Fruit fly (Drosophila melanogaster) whole organism, embryonic: ENCODE data around the gene ThrRS.

Source experiments
- CG10654 ChIP-seq: fragments of 200-800 bp; sonication (Bioruptor generic); optimal IDR thresholded peaks from 2 replicates; lab custom pipeline; 2016; ENCODE audit warnings: missing biosample characterization, missing genetic modification characterization
- CG11093 ChIP-seq: fragments of 200-800 bp; sonication (Bioruptor generic); IDR thresholded peaks from 3 replicates; pipeline ENCODE4 v1.3.6; 2022; ENCODE audit warnings: missing biosample characterization, missing genetic modification characterization
- CG12236 ChIP-seq: fragments of 200-800 bp; sonication (Bioruptor generic); optimal IDR thresholded peaks from 2 replicates; lab custom pipeline; 2016; ENCODE audit warnings: missing biosample characterization, missing genetic modification characterization
- CG17385 ChIP-seq: fragments of 200-800 bp; sonication (Bioruptor generic); optimal IDR thresholded peaks from 3 replicates; lab custom pipeline; 2018; ENCODE audit warnings: missing biosample characterization, mild to moderate bottlenecking, missing genetic modification characterization
- CG18262 ChIP-seq: fragments of 200-800 bp; optimal IDR thresholded peaks from 3 replicates; lab custom pipeline; 2019; ENCODE audit warnings: missing biosample characterization, mild to moderate bottlenecking, missing genetic modification characterization, moderate library complexity
- CG2199 ChIP-seq: fragments of 200-800 bp; sonication (Bioruptor generic); IDR thresholded peaks from 3 replicates; pipeline ENCODE4 v1.3.6; 2022; ENCODE audit warnings: missing biosample characterization, missing genetic modification characterization
- CG2712 ChIP-seq: fragments of 200-800 bp; optimal IDR thresholded peaks from 3 replicates; lab custom pipeline; 2019; ENCODE audit warnings: missing biosample characterization, mild to moderate bottlenecking, missing genetic modification characterization, moderate library complexity
- CG2875 ChIP-seq: fragments of 200-800 bp; sonication (Bioruptor generic); optimal IDR thresholded peaks from 2 replicates; lab custom pipeline; 2017; ENCODE audit warnings: missing biosample characterization, mild to moderate bottlenecking, missing genetic modification characterization, missing genetic modification reagents
- CG3163 ChIP-seq: fragments of 200-800 bp; sonication (Bioruptor generic); optimal IDR thresholded peaks from 3 replicates; lab custom pipeline; 2016; ENCODE audit warnings: missing biosample characterization, missing genetic modification characterization
- CG8089 ChIP-seq: fragments of 200-800 bp; sonication (Bioruptor generic); optimal IDR thresholded peaks from 3 replicates; lab custom pipeline; 2016; ENCODE audit warnings: missing biosample characterization, missing genetic modification characterization
- CG9437 ChIP-seq: fragments of 200-800 bp; sonication (Bioruptor generic); optimal IDR thresholded peaks from 2 replicates; lab custom pipeline; 2018; ENCODE audit warnings: missing biosample characterization, mild to moderate bottlenecking, missing genetic modification characterization
- CTCF ChIP-seq: fragments of 200-800 bp; sonication (Bioruptor generic); optimal IDR thresholded peaks from 2 replicates; lab custom pipeline; 2017; ENCODE audit warnings: missing biosample characterization, mild to moderate bottlenecking, missing genetic modification characterization, moderate library complexity
- CoRest ChIP-seq: fragments of 200-800 bp; sonication (Bioruptor generic); optimal IDR thresholded peaks from 3 replicates; lab custom pipeline; 2018; ENCODE audit warnings: missing biosample characterization, mild to moderate bottlenecking, missing genetic modification characterization, moderate library complexity
- Drgx ChIP-seq: fragments of 200-800 bp; sonication (Bioruptor generic); IDR thresholded peaks from 2 replicates; pipeline ENCODE4 v1.3.6; 2022; ENCODE audit warnings: missing biosample characterization, missing genetic modification characterization
- E2f1 ChIP-seq: fragments of 200-800 bp; sonication (Bioruptor generic); IDR thresholded peaks from 2 replicates; pipeline ENCODE4 v1.3.6; 2022; ENCODE audit warnings: missing biosample characterization, missing genetic modification characterization
- Ets65A ChIP-seq: fragments of 200-800 bp; sonication (Bioruptor generic); peaks from one replicate; lab custom pipeline; 2016; ENCODE audit warnings: missing biosample characterization, missing genetic modification characterization
- GATAe ChIP-seq: fragments of 200-800 bp; sonication (Bioruptor generic); conservative IDR thresholded peaks from 2 replicates; pipeline ENCODE4 v1.3.6; 2022; ENCODE audit warnings: missing biosample characterization, missing genetic modification characterization
- Hr39 ChIP-seq: fragments of >200 bp; optimal IDR thresholded peaks from 2 replicates; lab custom pipeline; 2017
- Kr ChIP-seq: fragments of 200-800 bp; sonication (Bioruptor generic); optimal IDR thresholded peaks from 2 replicates; lab custom pipeline; 2017; ENCODE audit warnings: missing biosample characterization, mild to moderate bottlenecking, missing genetic modification characterization
- Med ChIP-seq: fragments of 200-800 bp; sonication (Bioruptor generic); peaks from one replicate; lab custom pipeline; 2016; ENCODE audit warnings: missing biosample characterization, missing genetic modification characterization, mild to moderate bottlenecking, inconsistent platforms, moderate library complexity
- Mrtf ChIP-seq: fragments of 200-800 bp; sonication (Bioruptor generic); IDR thresholded peaks from 3 replicates; pipeline ENCODE4 v1.3.6; 2022; ENCODE audit warnings: missing biosample characterization, missing genetic modification characterization
- Ptx1 ChIP-seq: fragments of 200-800 bp; sonication (Bioruptor generic); IDR thresholded peaks from 2 replicates; pipeline ENCODE4 v1.3.6; 2022; ENCODE audit warnings: missing biosample characterization, missing genetic modification characterization
- Sry-δ ChIP-seq: fragments of 200-800 bp; sonication (Bioruptor generic); optimal IDR thresholded peaks from 2 replicates; lab custom pipeline; 2016; ENCODE audit warnings: missing biosample characterization, missing genetic modification characterization
- Vsx1 ChIP-seq: fragments of 200-800 bp; sonication (Bioruptor generic); optimal IDR thresholded peaks from 2 replicates; lab custom pipeline; 2017; ENCODE audit warnings: missing biosample characterization, mild to moderate bottlenecking, missing genetic modification characterization, missing genetic modification reagents
- chinmo ChIP-seq: fragments of 200-800 bp; sonication (Bioruptor generic); IDR thresholded peaks from 4 replicates; pipeline ENCODE4 v1.3.6; 2022; ENCODE audit warnings: missing biosample characterization, missing genetic modification characterization; ENCODE audit not compliant: partially characterized antibody
- crol ChIP-seq: fragments of 200-800 bp; sonication (Bioruptor generic); IDR thresholded peaks from 2 replicates; pipeline ENCODE4 v1.3.6; 2022; ENCODE audit warnings: missing biosample characterization, missing genetic modification characterization
- danr ChIP-seq: fragments of 200-800 bp; sonication (Bioruptor generic); IDR thresholded peaks from 2 replicates; pipeline ENCODE4 v1.3.6; 2022; ENCODE audit warnings: missing biosample characterization, missing genetic modification characterization
- gcm2 ChIP-seq: fragments of 200-800 bp; sonication (Bioruptor generic); optimal IDR thresholded peaks from 2 replicates; lab custom pipeline; 2016; ENCODE audit warnings: missing biosample characterization, missing genetic modification characterization
- gro ChIP-seq: fragments of 200-800 bp; sonication (Bioruptor generic); optimal IDR thresholded peaks from 2 replicates; lab custom pipeline; 2016; ENCODE audit warnings: missing biosample characterization, missing genetic modification characterization
- gt ChIP-seq: fragments of 200-800 bp; sonication (Bioruptor generic); IDR thresholded peaks from 2 replicates; pipeline ENCODE4 v1.3.6; 2022; ENCODE audit warnings: missing biosample characterization, missing genetic modification characterization
- lmd ChIP-seq: fragments of 200-800 bp; sonication (Bioruptor generic); IDR thresholded peaks from 2 replicates; pipeline ENCODE4 v1.3.6; 2022; ENCODE audit warnings: missing biosample characterization, missing genetic modification characterization
- lola ChIP-seq, 3 experiments: fragments of >200 bp in 2 of 3; fragments of 200-800 bp in 1 of 3; sonication (Bioruptor generic) in 1 of 3; optimal IDR thresholded peaks; 2 replicates each; lab custom pipeline; 2017 to 2019; ENCODE audit warnings: missing biosample characterization in 3 of 3, missing genetic modification characterization in 3 of 3, mild to moderate bottlenecking in 1 of 3, moderate library complexity in 1 of 3
- lov ChIP-seq, 2 experiments: fragments of 200-800 bp in 1 of 2; fragments of >200 bp in 1 of 2; sonication (Bioruptor generic) in 1 of 2; IDR thresholded peaks in 1 of 2; optimal IDR thresholded peaks in 1 of 2; 2 replicates in 1 of 2; 3 replicates in 1 of 2; pipeline versions ENCODE4 v1.3.6 to Lab custom; 2017 to 2022; ENCODE audit warnings: missing biosample characterization in 1 of 2, missing genetic modification characterization in 1 of 2
- nerfin-1 ChIP-seq: fragments of 200-800 bp; sonication (Bioruptor generic); optimal IDR thresholded peaks from 3 replicates; lab custom pipeline; 2019; ENCODE audit warnings: missing biosample characterization, mild to moderate bottlenecking, missing genetic modification characterization, moderate library complexity
- prd ChIP-seq, 3 experiments: fragments of >200 bp in 2 of 3; fragments of 200-800 bp in 1 of 3; sonication (Bioruptor generic) in 1 of 3; optimal IDR thresholded peaks in 2 of 3; IDR thresholded peaks in 1 of 3; 2 replicates in 2 of 3; 3 replicates in 1 of 3; pipeline versions ENCODE4 v1.3.6 to Lab custom; 2017 to 2022; ENCODE audit warnings: missing biosample characterization in 1 of 3, missing genetic modification characterization in 1 of 3
- sens ChIP-seq: fragments of 200-800 bp; sonication (Bioruptor generic); peaks from one replicate; lab custom pipeline; 2016; ENCODE audit warnings: missing biosample characterization, missing genetic modification characterization
- seq ChIP-seq: fragments of 200-800 bp; sonication (Bioruptor generic); IDR thresholded peaks from 2 replicates; pipeline ENCODE4 v1.3.6; 2022; ENCODE audit warnings: missing biosample characterization, missing genetic modification characterization
- stc ChIP-seq: fragments of 200-800 bp; sonication (Bioruptor generic); IDR thresholded peaks from 2 replicates; pipeline ENCODE4 v1.3.6; 2022; ENCODE audit warnings: missing biosample characterization, missing genetic modification characterization
- yki ChIP-seq: fragments of >200 bp; optimal IDR thresholded peaks from 3 replicates; lab custom pipeline; 2018
- zen ChIP-seq: fragments of 200-800 bp; sonication (Bioruptor generic); optimal IDR thresholded peaks from 3 replicates; lab custom pipeline; 2018; ENCODE audit warnings: missing biosample characterization, mild to moderate bottlenecking, missing genetic modification characterization, moderate library complexity
- zfh2 ChIP-seq: fragments of 200-800 bp; sonication (Bioruptor generic); optimal IDR thresholded peaks from 2 replicates; lab custom pipeline; 2016; ENCODE audit warnings: missing biosample characterization, missing genetic modification characterization

ThrRS gene

dm6 chr2L:12075850-12076249, 27.7 kb upstream of the ThrRS start, which contains the start of gene CG14947 (continued):
- TF ChIP-seq Vsx1 (peak; percentile 43), lola (GFP tag; optimal IDR thresholded peaks at IDR 0.05; lab: Kevin White, UChicago) (no peak), gt (GFP tag; lab: Robert Waterston, UW) (no peak), Kr (GFP tag; lab: Kevin White, UChicago) (peak; percentile 25), danr (no peak), zen (tag; lab: Kevin White, UChicago) (peak; percentile 30), lov (optimal IDR thresholded peaks at IDR 0.05; lab: Kevin White, UChicago) (no peak), lov (GFP tag; IDR thresholded peaks at IDR 0.05; lab: Robert Waterston, UW) (0 out of 3 replicates have a peak, but pooled peaks have one; percentile 63), CG17385 (GFP tag; lab: Kevin White, UChicago) (peak; percentile 59), CG10654 (no peak), nerfin-1 (tag; lab: Kevin White, UChicago) (peak; percentile 17), prd (optimal IDR thresholded peaks at IDR 0.05; lab: Kevin White, UChicago) (no peak), prd (GFP tag; IDR thresholded peaks at IDR 0.05; lab: Robert Waterston, UW) (peak; percentile 63; the same call in 1 of the 3 replicates)

dm6 chr2L:12078123-12078658, 25.4 kb upstream of the ThrRS start:
- TF ChIP-seq CG12236 (GFP tag; lab: Kevin White, UChicago) (no peak), CG2199 (GFP tag; lab: Robert Waterston, UW) (0 out of 3 replicates have a peak, but pooled peaks have one; percentile 22), Hr39 (lab: Kevin White, UChicago) (peak; percentile 60), CG3163 (no peak), Sry-δ (GFP tag; lab: Kevin White, UChicago) (no peak), prd (optimal IDR thresholded peaks at IDR 0.05; lab: Kevin White, UChicago) (no peak), prd (GFP tag; IDR thresholded peaks at IDR 0.05; lab: Robert Waterston, UW) (peak; percentile 30; the same call in 1 of the 3 replicates), Drgx (no peak), zfh2 (GFP tag; lab: Kevin White, UChicago) (no peak), Mrtf (0 out of 3 replicates have a peak, but pooled peaks have one; percentile 33), CTCF (peak; percentile 82), Med (peak; percentile 26), crol (peak; percentile 58), chinmo (GFP tag; lab: Robert Waterston, UW) (0 out of 4 replicates have a peak, but pooled peaks have one; percentile 9), CoRest (tag; lab: Kevin White, UChicago) (no peak), stc (GFP tag; lab: Robert Waterston, UW) (no peak)

- TF ChIP-seq CG11093 (GFP tag; lab: Robert Waterston, UW), result no peak
- no peak for TF ChIP-seq CG2875 (GFP tag; lab: Kevin White, UChicago)
- TF ChIP-seq CG8089 (GFP tag; lab: Kevin White, UChicago), result no peak
- no peak for TF ChIP-seq yki
- TF ChIP-seq sens (GFP tag; lab: Kevin White, UChicago), result peak; percentile 56
- peak; percentile 33 for TF ChIP-seq CG18262 (tag; lab: Kevin White, UChicago)
- TF ChIP-seq lmd (GFP tag; lab: Robert Waterston, UW), result peak; percentile 25; the same call in 1 of the 2 replicates
- TF ChIP-seq CG9437, result no peak
- TF ChIP-seq gcm2, result no peak
- peak; percentile 93 for TF ChIP-seq Ets65A (GFP tag; lab: Kevin White, UChicago)
- no peak for TF ChIP-seq gro (GFP tag; lab: Kevin White, UChicago)
- TF ChIP-seq Ptx1 (GFP tag; lab: Robert Waterston, UW), result peak; percentile 45
- TF ChIP-seq GATAe (GFP tag; lab: Robert Waterston, UW), result no peak
- peak; percentile 4 for TF ChIP-seq CG2712
- TF ChIP-seq E2f1 (GFP tag; lab: Robert Waterston, UW), result no peak
- no peak for TF ChIP-seq seq (GFP tag; lab: Robert Waterston, UW)
These were observed 24.9 kb upstream of the ThrRS start for dm6 chr2L:12078695-12079094.
